Fruit fly (Drosophila melanogaster) whole organism, embryonic: ENCODE results near the gene CG6231.

Source experiments
- Adf1 ChIP-seq: fragments of 200-800 bp; sonication (Bioruptor generic); IDR thresholded peaks from 2 replicates; pipeline ENCODE4 v1.3.6; 2022; ENCODE audit warnings: missing biosample characterization, missing genetic modification characterization
- B-H2 ChIP-seq: fragments of 200-800 bp; sonication (Bioruptor generic); optimal IDR thresholded peaks from 2 replicates; lab custom pipeline; 2018; ENCODE audit warnings: missing biosample characterization, mild to moderate bottlenecking, missing genetic modification characterization
- CG10267 ChIP-seq: fragments of 200-800 bp; sonication (Bioruptor generic); optimal IDR thresholded peaks from 2 replicates; lab custom pipeline; 2018; ENCODE audit warnings: missing biosample characterization, mild to moderate bottlenecking, missing genetic modification characterization, moderate library complexity
- CG10431 ChIP-seq: fragments of 200-800 bp; sonication (Bioruptor generic); optimal IDR thresholded peaks from 3 replicates; lab custom pipeline; 2018; ENCODE audit warnings: missing biosample characterization, mild to moderate bottlenecking, missing genetic modification characterization
- CG12942 ChIP-seq: fragments of 200-800 bp; sonication (Bioruptor generic); optimal IDR thresholded peaks from 3 replicates; lab custom pipeline; 2016; ENCODE audit warnings: missing biosample characterization, missing genetic modification characterization
- CG13624 ChIP-seq: fragments of 200-800 bp; sonication (Bioruptor generic); optimal IDR thresholded peaks from 2 replicates; lab custom pipeline; 2016; ENCODE audit warnings: missing biosample characterization, missing genetic modification characterization
- CG18011 ChIP-seq: fragments of 200-800 bp; sonication (Bioruptor generic); optimal IDR thresholded peaks from 2 replicates; lab custom pipeline; 2017; ENCODE audit warnings: missing biosample characterization, missing genetic modification characterization, mild to moderate bottlenecking, moderate library complexity, missing genotype
- CG18262 ChIP-seq: fragments of 200-800 bp; optimal IDR thresholded peaks from 3 replicates; lab custom pipeline; 2019; ENCODE audit warnings: missing biosample characterization, mild to moderate bottlenecking, missing genetic modification characterization, moderate library complexity
- CG2116 ChIP-seq: fragments of 200-800 bp; sonication (Bioruptor generic); optimal IDR thresholded peaks from 3 replicates; lab custom pipeline; 2018; ENCODE audit warnings: missing biosample characterization, mild to moderate bottlenecking, missing genetic modification characterization
- CG30020 ChIP-seq: fragments of 200-800 bp; optimal IDR thresholded peaks from 2 replicates; lab custom pipeline; 2019; ENCODE audit warnings: missing biosample characterization, mild to moderate bottlenecking, missing genetic modification characterization, moderate library complexity
- CG30431 ChIP-seq: fragments of 200-800 bp; sonication (Bioruptor generic); optimal IDR thresholded peaks from 2 replicates; lab custom pipeline; 2017; ENCODE audit warnings: missing biosample characterization, missing genetic modification characterization
- CG5180 ChIP-seq: fragments of 200-800 bp; sonication (Bioruptor generic); optimal IDR thresholded peaks from 3 replicates; lab custom pipeline; 2017; ENCODE audit warnings: missing biosample characterization, missing genetic modification characterization, mild to moderate bottlenecking, moderate library complexity, missing genetic modification reagents
- CG7357 ChIP-seq: fragments of 200-800 bp; sonication (Bioruptor generic); IDR thresholded peaks from 3 replicates; pipeline ENCODE4 v1.3.6; 2022; ENCODE audit warnings: missing biosample characterization, missing genetic modification characterization
- CG8944 ChIP-seq: fragments of 200-800 bp; sonication (Bioruptor generic); optimal IDR thresholded peaks from 3 replicates; lab custom pipeline; 2016; ENCODE audit warnings: missing biosample characterization, missing genetic modification characterization
- CG9215 ChIP-seq: fragments of 200-800 bp; sonication (Bioruptor generic); IDR thresholded peaks from 2 replicates; pipeline ENCODE4 v1.3.6; 2022; ENCODE audit warnings: missing biosample characterization, missing genetic modification characterization
- Deaf1 ChIP-seq: fragments of 200-800 bp; optimal IDR thresholded peaks from 3 replicates; lab custom pipeline; 2019; ENCODE audit warnings: missing biosample characterization, mild to moderate bottlenecking, missing genetic modification characterization, moderate library complexity
- E2f2 ChIP-seq: fragments of 200-800 bp; sonication (Bioruptor generic); IDR thresholded peaks from 2 replicates; pipeline ENCODE4 v1.3.6; 2022; ENCODE audit warnings: missing biosample characterization, missing genetic modification characterization
- Eip74EF ChIP-seq, 2 experiments: fragments of 200-800 bp in 1 of 2; fragments of >200 bp in 1 of 2; sonication (Bioruptor generic) in 1 of 2; optimal IDR thresholded peaks; 2 replicates each; lab custom pipeline; 2017 to 2019; ENCODE audit warnings: missing biosample characterization in 2 of 2, missing genetic modification characterization in 2 of 2, mild to moderate bottlenecking in 1 of 2, moderate library complexity in 1 of 2
- Gsc ChIP-seq: fragments of 200-800 bp; sonication (Bioruptor generic); IDR thresholded peaks from 2 replicates; pipeline ENCODE4 v1.3.6; 2022; ENCODE audit warnings: missing biosample characterization, missing genetic modification characterization
- Hsf ChIP-seq: fragments of 200-800 bp; sonication (Bioruptor generic); optimal IDR thresholded peaks from 3 replicates; lab custom pipeline; 2016; ENCODE audit warnings: missing biosample characterization, missing genetic modification characterization
- Lhr ChIP-seq: fragments of 200-800 bp; sonication (Bioruptor generic); optimal IDR thresholded peaks from 3 replicates; lab custom pipeline; 2017; ENCODE audit warnings: mild to moderate bottlenecking, missing biosample characterization, missing genetic modification reagents, missing genetic modification characterization
- Meics ChIP-seq: fragments of 200-800 bp; sonication (Bioruptor generic); optimal IDR thresholded peaks from 2 replicates; lab custom pipeline; 2017; ENCODE audit warnings: missing biosample characterization, mild to moderate bottlenecking, missing genetic modification characterization
- NC2β ChIP-seq: fragments of 200-800 bp; sonication (Bioruptor generic); optimal IDR thresholded peaks from 2 replicates; lab custom pipeline; 2016; ENCODE audit warnings: missing biosample characterization, missing genetic modification characterization
- NfI ChIP-seq: fragments of 200-800 bp; sonication (Bioruptor generic); optimal IDR thresholded peaks from 3 replicates; lab custom pipeline; 2018; ENCODE audit warnings: missing biosample characterization, mild to moderate bottlenecking, missing genetic modification characterization, moderate library complexity
- Ssrp ChIP-seq: fragments of 200-800 bp; sonication (Bioruptor generic); optimal IDR thresholded peaks from 2 replicates; lab custom pipeline; 2018; ENCODE audit warnings: missing biosample characterization, mild to moderate bottlenecking, missing genetic modification characterization, moderate library complexity
- ash1 ChIP-seq: fragments of 200-800 bp; sonication (Bioruptor generic); optimal IDR thresholded peaks from 2 replicates; lab custom pipeline; 2018; ENCODE audit warnings: missing biosample characterization, mild to moderate bottlenecking, missing genetic modification characterization
- cas ChIP-seq: fragments of 200-800 bp; sonication (Bioruptor generic); IDR thresholded peaks from 2 replicates; pipeline ENCODE4 v1.3.6; 2022; ENCODE audit warnings: missing biosample characterization, missing genetic modification characterization
- chif ChIP-seq, 2 experiments: fragments of 200-800 bp; sonication (Bioruptor generic); optimal IDR thresholded peaks; 3 replicates each; lab custom pipeline; 2016; ENCODE audit warnings: missing biosample characterization in 2 of 2, missing genetic modification characterization in 2 of 2
- crp ChIP-seq, 2 experiments: fragments of 200-800 bp; sonication (Bioruptor generic); optimal IDR thresholded peaks; 2 replicates in 1 of 2; 3 replicates in 1 of 2; lab custom pipeline; 2017; ENCODE audit warnings: missing biosample characterization in 2 of 2, missing genetic modification characterization in 2 of 2, mild to moderate bottlenecking in 1 of 2, moderate library complexity in 1 of 2
- dimm ChIP-seq: fragments of 200-800 bp; sonication (Bioruptor generic); IDR thresholded peaks from 2 replicates; pipeline ENCODE4 v1.3.6; 2022; ENCODE audit warnings: missing biosample characterization, missing genetic modification characterization
- eve ChIP-seq, 2 experiments: fragments of >200 bp; optimal IDR thresholded peaks; 2 replicates each; lab custom pipeline; 2017; ENCODE audit warnings: missing biosample characterization in 2 of 2, missing genetic modification characterization in 2 of 2
- h ChIP-seq: fragments of >200 bp; optimal IDR thresholded peaks from 2 replicates; lab custom pipeline; 2017
- hth ChIP-seq: fragments of >200 bp; optimal IDR thresholded peaks from 2 replicates; lab custom pipeline; 2017; ENCODE audit warnings: inconsistent platforms
- insv ChIP-seq, 2 experiments: fragments of 200-800 bp; sonication (Bioruptor generic); optimal IDR thresholded peaks; 3 replicates each; lab custom pipeline; 2016 to 2018; ENCODE audit warnings: missing biosample characterization in 2 of 2, missing genetic modification characterization in 2 of 2
- inv ChIP-seq: fragments of 200-800 bp; sonication (Bioruptor generic); IDR thresholded peaks from 2 replicates; pipeline ENCODE4 v1.3.6; 2022; ENCODE audit warnings: missing biosample characterization, missing genetic modification characterization; ENCODE audit not compliant: partially characterized antibody
- jumu ChIP-seq: fragments of 200-800 bp; sonication (Bioruptor generic); optimal IDR thresholded peaks from 3 replicates; lab custom pipeline; 2016; ENCODE audit warnings: missing biosample characterization, missing genetic modification characterization
- lov ChIP-seq, 2 experiments: fragments of 200-800 bp in 1 of 2; fragments of >200 bp in 1 of 2; sonication (Bioruptor generic) in 1 of 2; IDR thresholded peaks in 1 of 2; optimal IDR thresholded peaks in 1 of 2; 2 replicates in 1 of 2; 3 replicates in 1 of 2; pipeline versions ENCODE4 v1.3.6 to Lab custom; 2017 to 2022; ENCODE audit warnings: missing biosample characterization in 1 of 2, missing genetic modification characterization in 1 of 2
- mam ChIP-seq: fragments of 200-800 bp; sonication (Bioruptor generic); optimal IDR thresholded peaks from 3 replicates; lab custom pipeline; 2016; ENCODE audit warnings: missing biosample characterization, missing genetic modification characterization
- org-1 ChIP-seq: fragments of 200-800 bp; sonication (Bioruptor generic); optimal IDR thresholded peaks from 2 replicates; lab custom pipeline; 2017; ENCODE audit warnings: missing biosample characterization, missing genetic modification characterization
- pan ChIP-seq, 4 experiments: fragments of >200 bp in 3 of 4; fragments of 200-800 bp in 1 of 4; sonication (Bioruptor generic) in 1 of 4; optimal IDR thresholded peaks in 3 of 4; IDR thresholded peaks in 1 of 4; 2 replicates each; pipeline versions ENCODE4 v1.3.6 to Lab custom; 2017 to 2022; ENCODE audit warnings: missing biosample characterization in 2 of 4, missing genetic modification characterization in 2 of 4, mixed read lengths in 1 of 4
- pros ChIP-seq: fragments of 200-800 bp; sonication (Bioruptor generic); optimal IDR thresholded peaks from 3 replicates; lab custom pipeline; 2019; ENCODE audit warnings: missing biosample characterization, mild to moderate bottlenecking, missing genetic modification characterization, moderate library complexity
- run ChIP-seq: fragments of 200-800 bp; sonication (Bioruptor generic); optimal IDR thresholded peaks from 3 replicates; lab custom pipeline; 2018; ENCODE audit warnings: missing biosample characterization, mild to moderate bottlenecking, missing genetic modification characterization
- sna ChIP-seq: fragments of 200-800 bp; sonication (Bioruptor generic); IDR thresholded peaks from 2 replicates; pipeline ENCODE4 v1.3.6; 2022; ENCODE audit warnings: missing biosample characterization, missing genetic modification characterization; ENCODE audit not compliant: partially characterized antibody
- tin ChIP-seq: fragments of 200-800 bp; sonication (Bioruptor generic); optimal IDR thresholded peaks from 3 replicates; lab custom pipeline; 2016; ENCODE audit warnings: missing biosample characterization, missing genetic modification characterization
- usp ChIP-seq: fragments of >200 bp; optimal IDR thresholded peaks from 2 replicates; lab custom pipeline; 2017; ENCODE audit warnings: missing biosample characterization, missing genetic modification characterization
- vfl ChIP-seq: fragments of 200-800 bp; sonication (Bioruptor generic); optimal IDR thresholded peaks from 2 replicates; lab custom pipeline; 2016; ENCODE audit warnings: missing biosample characterization, missing genetic modification characterization
- wek ChIP-seq: fragments of 200-800 bp; sonication (Bioruptor generic); optimal IDR thresholded peaks from 3 replicates; lab custom pipeline; 2018; ENCODE audit warnings: missing biosample characterization, mild to moderate bottlenecking, missing genetic modification characterization, moderate library complexity
- zen ChIP-seq: fragments of 200-800 bp; sonication (Bioruptor generic); optimal IDR thresholded peaks from 3 replicates; lab custom pipeline; 2018; ENCODE audit warnings: missing biosample characterization, mild to moderate bottlenecking, missing genetic modification characterization, moderate library complexity
- zf30C ChIP-seq: fragments of 200-800 bp; sonication (Bioruptor generic); optimal IDR thresholded peaks from 3 replicates; lab custom pipeline; 2018; ENCODE audit warnings: missing biosample characterization, mild to moderate bottlenecking, missing genetic modification characterization

The CG6231 gene

dm6 chr3R:19623606-19624005, 8.9 kb downstream of the CG6231 start (continued):
- TF ChIP-seq Gsc (GFP tag; lab: Robert Waterston, UW) (no peak), mam (GFP tag; lab: Kevin White, UChicago) (peak; percentile 56), NC2β (no peak), Adf1 (no peak), usp (GFP tag; lab: Kevin White, UChicago) (no peak), CG7357 (GFP tag; lab: Robert Waterston, UW) (peak; percentile 58; the same call in 2 of the 3 replicates), dimm (GFP tag; lab: Robert Waterston, UW) (0 out of 2 replicates have a peak, but pooled peaks have one; percentile 33), zf30C (GFP tag; lab: Kevin White, UChicago) (no peak), tin (peak; percentile 37), insv (GFP tag; optimal IDR thresholded peaks at IDR 0.05; lab: Kevin White, UChicago) (no peak), chif (GFP tag; optimal IDR thresholded peaks at IDR 0.05; lab: Kevin White, UChicago) (peak; percentile 21 to 48), hth (lab: Kevin White, UChicago) (no peak), org-1 (GFP tag; lab: Kevin White, UChicago) (peak; percentile 40), sna (GFP tag; lab: Robert Waterston, UW) (no peak), B-H2 (GFP tag; lab: Kevin White, UChicago) (no peak), pros (GFP tag; lab: Kevin White, UChicago) (no peak), h (lab: Kevin White, UChicago) (no peak), CG8944 (peak; percentile 56), Lhr (GFP tag; lab: Kevin White, UChicago) (peak; percentile 10), Deaf1 (no peak), wek (no peak), Meics (peak; percentile 43), eve (GFP tag; optimal IDR thresholded peaks at IDR 0.05; lab: Kevin White, UChicago) (peak in 1 of 2 experiments; percentile 80), CG10267 (tag; lab: Kevin White, UChicago) (peak; percentile 33), CG30020 (tag; lab: Kevin White, UChicago) (no peak), Eip74EF (GFP tag; optimal IDR thresholded peaks at IDR 0.05; lab: Kevin White, UChicago) (peak in 1 of 2 experiments; percentile 28), CG9215 (GFP tag; lab: Robert Waterston, UW) (no peak; the same call in 1 of the 2 replicates), CG18262 (peak; percentile 48), zen (tag; lab: Kevin White, UChicago) (no peak), CG30431 (GFP tag; lab: Kevin White, UChicago) (peak; percentile 19), CG5180 (GFP tag; lab: Kevin White, UChicago) (no peak), CG10431 (GFP tag; lab: Kevin White, UChicago) (no peak), CG13624 (peak; percentile 56), Ssrp (tag; lab: Kevin White, UChicago) (peak; percentile 38), CG18011 (no peak), inv (GFP tag; lab: Robert Waterston, UW) (no peak), Hsf (GFP tag; lab: Kevin White, UChicago) (peak; percentile 65), pan (optimal IDR thresholded peaks at IDR 0.05; lab: Kevin White, UChicago) (no peak), pan (GFP tag; optimal IDR thresholded peaks at IDR 0.05 in 1 of 2, IDR thresholded peaks at IDR 0.05 in 1 of 2) (peak in 1 of 2 experiments; percentile 62), E2f2 (GFP tag; lab: Robert Waterston, UW) (no peak; the same call in 1 of the 2 replicates), ash1 (no peak), NfI (GFP tag; lab: Kevin White, UChicago) (peak; percentile 15), lov (optimal IDR thresholded peaks at IDR 0.05; lab: Kevin White, UChicago) (no peak), lov (GFP tag; IDR thresholded peaks at IDR 0.05; lab: Robert Waterston, UW) (0 out of 3 replicates have a peak, but pooled peaks have one; percentile 33), vfl (GFP tag; lab: Kevin White, UChicago) (no peak), CG12942 (GFP tag; lab: Kevin White, UChicago) (peak; percentile 44), CG2116 (GFP tag; lab: Kevin White, UChicago) (peak; percentile 1), run (tag; lab: Kevin White, UChicago) (no peak), jumu (GFP tag; lab: Kevin White, UChicago) (peak; percentile 18), crp (GFP tag; optimal IDR thresholded peaks at IDR 0.05; lab: Kevin White, UChicago) (no peak), cas (no peak)
